Worm (Caenorhabditis elegans): ENCODE data around the gene str-165.
A peak's percentile ranks its signal among the peaks of the same experiment; 100 is the strongest.

str-165 gene

ce11 chrV:13799190-13799589 lies 31.7 kb upstream of the str-165 start:
- no peak for TF ChIP-seq sma-9 (GFP tag; optimal IDR thresholded peaks at IDR 0.05)
- no peak for TF ChIP-seq sma-9 (tag; optimal IDR thresholded peaks at IDR 0.05)
- no peak for TF ChIP-seq skn-1 (tag; optimal IDR thresholded peaks at IDR 0.05)
- TF ChIP-seq ztf-11 (tag; optimal IDR thresholded peaks at IDR 0.05), result no peak
- TF ChIP-seq ztf-4 (tag; optimal IDR thresholded peaks at IDR 0.05), result no peak
- no peak for TF ChIP-seq snpc-4 (tag; optimal IDR thresholded peaks at IDR 0.05)
- no peak for TF ChIP-seq mbf-1 (tag; optimal IDR thresholded peaks at IDR 0.05)
- no peak for TF ChIP-seq nhr-129 (tag; optimal IDR thresholded peaks at IDR 0.05)
- no peak for TF ChIP-seq Y55F3AM.14 (GFP tag; optimal IDR thresholded peaks at IDR 0.05)
- TF ChIP-seq nhr-12 (tag; optimal IDR thresholded peaks at IDR 0.05), result no peak
- TF ChIP-seq nhr-11 (tag; optimal IDR thresholded peaks at IDR 0.05), result no peak
- TF ChIP-seq egl-27 (tag; optimal IDR thresholded peaks at IDR 0.05), result no peak
- TF ChIP-seq nhr-25 (tag; optimal IDR thresholded peaks at IDR 0.05), result no peak
- no peak for TF ChIP-seq C34F6.9 (tag; optimal IDR thresholded peaks at IDR 0.05)
- TF ChIP-seq unc-55 (GFP tag; optimal IDR thresholded peaks at IDR 0.05), result no peak
- no peak for TF ChIP-seq lin-13 (GFP tag; optimal IDR thresholded peaks at IDR 0.05)
- no peak for TF ChIP-seq R02D3.7 (tag; optimal IDR thresholded peaks at IDR 0.05)
- TF ChIP-seq unc-62 (GFP tag; optimal IDR thresholded peaks at IDR 0.05), result no peak
- TF ChIP-seq zag-1 (tag; optimal IDR thresholded peaks at IDR 0.05), result no peak
- TF ChIP-seq dmd-4 (tag; optimal IDR thresholded peaks at IDR 0.05), result no peak

- TF ChIP-seq nhr-12 (tag; optimal IDR thresholded peaks at IDR 0.05) (no peak), nhr-25 (tag; optimal IDR thresholded peaks at IDR 0.05) (no peak), sma-9 (GFP tag; optimal IDR thresholded peaks at IDR 0.05) (no peak), sma-9 (tag; optimal IDR thresholded peaks at IDR 0.05) (no peak), nhr-129 (tag; optimal IDR thresholded peaks at IDR 0.05) (peak; percentile 30), unc-55 (GFP tag; optimal IDR thresholded peaks at IDR 0.05) (no peak)
These were observed 27.0 kb upstream of the str-165 start, which contains the start of gene swan-2 for ce11 chrV:13803902-13804301. TSS of gene swan-2 (minus strand) at chrV:13804281.

- TF ChIP-seq F13H6.1 (tag; optimal IDR thresholded peaks at IDR 0.05), result peak; percentile 27
- TF ChIP-seq sem-4 (tag; optimal IDR thresholded peaks at IDR 0.05), result peak; percentile 16
- TF ChIP-seq nhr-6 (tag; optimal IDR thresholded peaks at IDR 0.05), result no peak
- peak; percentile 3 for TF ChIP-seq C34F6.9 (tag; optimal IDR thresholded peaks at IDR 0.05)
- TF ChIP-seq zag-1 (tag; optimal IDR thresholded peaks at IDR 0.05), result no peak
- peak in 1 of 2 experiments; percentile 35 for TF ChIP-seq lsy-2 (tag; optimal IDR thresholded peaks at IDR 0.05)
- TF ChIP-seq sma-3 (GFP tag; optimal IDR thresholded peaks at IDR 0.05), result no peak
- peak; percentile 47 for TF ChIP-seq blmp-1 (tag; optimal IDR thresholded peaks at IDR 0.05; ENCODE audit: insufficient read depth)
- no peak for TF ChIP-seq ztf-11 (tag; optimal IDR thresholded peaks at IDR 0.05)
- peak; percentile 16 for TF ChIP-seq sma-9 (GFP tag; optimal IDR thresholded peaks at IDR 0.05)
- no peak for TF ChIP-seq sma-9 (tag; optimal IDR thresholded peaks at IDR 0.05)
- TF ChIP-seq nhr-129 (tag; optimal IDR thresholded peaks at IDR 0.05), result peak; percentile 12
These were observed 23.7 kb upstream of the str-165 start, which contains the start of gene swan-1 for ce11 chrV:13807232-13807631. TSS of gene swan-1 (minus strand) at chrV:13807237.

ce11 chrV:13808462-13808867 lies 22.4 kb upstream of the str-165 start:
- TF ChIP-seq dmd-4 (tag; optimal IDR thresholded peaks at IDR 0.05) (no peak), nhr-11 (tag; optimal IDR thresholded peaks at IDR 0.05) (no peak), R02D3.7 (tag; optimal IDR thresholded peaks at IDR 0.05) (no peak), alr-1 (tag; optimal IDR thresholded peaks at IDR 0.05) (no peak), egl-27 (tag; optimal IDR thresholded peaks at IDR 0.05) (no peak), F13H6.1 (tag; optimal IDR thresholded peaks at IDR 0.05) (peak; percentile 89), elt-3 (tag; optimal IDR thresholded peaks at IDR 0.05) (no peak), mbf-1 (tag; optimal IDR thresholded peaks at IDR 0.05) (no peak), Y55F3AM.14 (GFP tag; optimal IDR thresholded peaks at IDR 0.05) (peak; percentile 6), peb-1 (tag; optimal IDR thresholded peaks at IDR 0.05) (no peak), nhr-129 (tag; optimal IDR thresholded peaks at IDR 0.05) (peak; percentile 94), lin-39 (tag; optimal IDR thresholded peaks at IDR 0.05) (no peak), gmeb-1 (tag; optimal IDR thresholded peaks at IDR 0.05) (peak; percentile 46), snpc-4 (tag; optimal IDR thresholded peaks at IDR 0.05) (no peak), lin-13 (GFP tag; optimal IDR thresholded peaks at IDR 0.05) (peak; percentile 24), ceh-16 (tag; optimal IDR thresholded peaks at IDR 0.05) (peak; percentile 0), blmp-1 (tag; optimal IDR thresholded peaks at IDR 0.05; ENCODE audit: insufficient read depth) (peak; percentile 63), aly-2 (tag; optimal IDR thresholded peaks at IDR 0.05) (no peak), mab-5 (tag; optimal IDR thresholded peaks at IDR 0.05) (no peak), nhr-237 (tag; optimal IDR thresholded peaks at IDR 0.05) (no peak), lin-11 (tag; optimal IDR thresholded peaks at IDR 0.05) (peak; percentile 5), elt-1 (tag; optimal IDR thresholded peaks at IDR 0.05) (no peak), mdl-1 (tag; optimal IDR thresholded peaks at IDR 0.05) (no peak), zag-1 (tag; optimal IDR thresholded peaks at IDR 0.05) (no peak), fos-1 (tag; optimal IDR thresholded peaks at IDR 0.05) (peak; percentile 78), nhr-25 (tag; optimal IDR thresholded peaks at IDR 0.05) (no peak), ama-1 (optimal IDR thresholded peaks at IDR 0.05) (no peak), crh-2 (tag; optimal IDR thresholded peaks at IDR 0.05) (peak; percentile 75), nhr-6 (tag; optimal IDR thresholded peaks at IDR 0.05) (no peak), lsy-2 (tag; optimal IDR thresholded peaks at IDR 0.05) (peak in 1 of 2 experiments; percentile 63), unc-55 (GFP tag; optimal IDR thresholded peaks at IDR 0.05) (peak; percentile 80), ztf-4 (tag; optimal IDR thresholded peaks at IDR 0.05) (no peak), ceh-82 (tag; optimal IDR thresholded peaks at IDR 0.05) (no peak), sem-4 (tag; optimal IDR thresholded peaks at IDR 0.05) (peak; percentile 6), ztf-1 (GFP tag; conservative IDR thresholded peaks at IDR 0.05) (no peak), nhr-77 (tag; optimal IDR thresholded peaks at IDR 0.05) (no peak), unc-62 (GFP tag; optimal IDR thresholded peaks at IDR 0.05) (no peak)

All from whole organism, L2 larva.